Worm (Caenorhabditis elegans): ENCODE data around the gene lips-6.
A peak's percentile ranks its signal among the peaks of the same experiment; 100 is the strongest.

Gene lips-6

ce11 chrIV:12005090-12005770 is 10.3 kb downstream of the lips-6 start (continued):
- TF ChIP-seq hlh-12 (tag; optimal IDR thresholded peaks at IDR 0.05): peak; percentile 36
- no peak for TF ChIP-seq hlh-26 (GFP tag; conservative IDR thresholded peaks at IDR 0.05)
- TF ChIP-seq mxl-1 (tag; optimal IDR thresholded peaks at IDR 0.05): no peak
- no peak for TF ChIP-seq ceh-40 (GFP tag; IDR thresholded peaks at IDR 0.05)
- TF ChIP-seq fkh-3 (tag; optimal IDR thresholded peaks at IDR 0.05): no peak
- no peak for TF ChIP-seq nfyb-1 (GFP tag; IDR thresholded peaks at IDR 0.05)
- peak in 1 of 2 experiments; percentile 49 for TF ChIP-seq let-607 (tag; optimal IDR thresholded peaks at IDR 0.05)
- TF ChIP-seq nhr-120 (GFP tag; IDR thresholded peaks at IDR 0.05): no peak
- peak; percentile 61 for TF ChIP-seq madf-6 (GFP tag; IDR thresholded peaks at IDR 0.05)
- TF ChIP-seq Y67H2A.10 (GFP tag; conservative IDR thresholded peaks at IDR 0.05): no peak
- no peak for TF ChIP-seq Y56A3A.18 (GFP tag; IDR thresholded peaks at IDR 0.05)
- no peak for TF ChIP-seq F37B4.10 (GFP tag; IDR thresholded peaks at IDR 0.05)
- peak; percentile 89; the same call in 1 of the 2 replicates for TF ChIP-seq cebp-2 (GFP tag; IDR thresholded peaks at IDR 0.05)
- TF ChIP-seq lin-26 (GFP tag; IDR thresholded peaks at IDR 0.05): peak; percentile 80
- no peak for TF ChIP-seq T26A5.8 (tag; optimal IDR thresholded peaks at IDR 0.05)
- no peak for TF ChIP-seq nfya-1 (tag; optimal IDR thresholded peaks at IDR 0.05; ENCODE audit: borderline replicate concordance, insufficient read depth)
- peak; percentile 30 for TF ChIP-seq F57A8.1 (GFP tag; optimal IDR thresholded peaks at IDR 0.05)
- TF ChIP-seq bed-2 (GFP tag; IDR thresholded peaks at IDR 0.05): no peak
- TF ChIP-seq lin-54 (GFP tag; optimal IDR thresholded peaks at IDR 0.05): peak; percentile 57
- no peak for TF ChIP-seq somi-1 (GFP tag; optimal IDR thresholded peaks at IDR 0.05)

ce11 chrIV:11986407-11986806 is 29.1 kb downstream of the lips-6 start:
- TF ChIP-seq ztf-22 (GFP tag; optimal IDR thresholded peaks at IDR 0.05): no peak
- TF ChIP-seq nhr-90 (tag; optimal IDR thresholded peaks at IDR 0.05): no peak
- TF ChIP-seq gei-17 (GFP tag; optimal IDR thresholded peaks at IDR 0.05): no peak
- no peak for TF ChIP-seq let-607 (tag; optimal IDR thresholded peaks at IDR 0.05)
- no peak for TF ChIP-seq ceh-58 (GFP tag; IDR thresholded peaks at IDR 0.05)
- no peak for TF ChIP-seq F33H1.4 (GFP tag; IDR thresholded peaks at IDR 0.05)
- no peak for TF ChIP-seq Y95B8A.8 (GFP tag; IDR thresholded peaks at IDR 0.05)
- no peak for TF ChIP-seq aptf-2 (GFP tag; conservative IDR thresholded peaks at IDR 0.05)

ce11 chrIV:11970171-11970570 is 45.3 kb downstream of the lips-6 start, which contains the start of gene ZK829.9:
Gene ZK829.9 (plus strand): TSS chrIV:11970534.
- TF ChIP-seq hsf-1 (GFP tag; IDR thresholded peaks at IDR 0.05) (0 out of 2 replicates have a peak, but pooled peaks have one; percentile 31), cebp-2 (GFP tag; IDR thresholded peaks at IDR 0.05) (0 out of 2 replicates have a peak, but pooled peaks have one; percentile 34), aptf-2 (GFP tag; conservative IDR thresholded peaks at IDR 0.05) (peak; percentile 96), bed-1 (GFP tag; IDR thresholded peaks at IDR 0.05) (no peak)

- no peak for TF ChIP-seq nhr-27 (tag; optimal IDR thresholded peaks at IDR 0.05)
These were observed 50.2 kb downstream of the lips-6 start, which contains the start of gene srj-1 for ce11 chrIV:11965327-11965726. Gene srj-1 (minus strand): TSS chrIV:11965427.

Data from whole organism, young adult.